Fruit fly (Drosophila melanogaster) whole organism, pupa: ENCODE data around the gene CG14947.

Experiments
- CG10348 ChIP-seq: fragments of 200-800 bp; sonication (Bioruptor generic); IDR thresholded peaks from 2 replicates; pipeline ENCODE4 v1.3.6; 2022; ENCODE audit warnings: missing biosample characterization, missing genetic modification characterization
- CG12605 ChIP-seq: fragments of 200-800 bp; sonication (Bioruptor generic); IDR thresholded peaks from 2 replicates; pipeline ENCODE4 v1.3.6; 2022; ENCODE audit warnings: missing biosample characterization, missing genetic modification characterization
- CG13204 ChIP-seq: fragments of 200-800 bp; sonication (Bioruptor generic); optimal IDR thresholded peaks from 2 replicates; lab custom pipeline; 2018; ENCODE audit warnings: missing biosample characterization, mild to moderate bottlenecking, missing genetic modification characterization, moderate library complexity
- CG14655 ChIP-seq: fragments of 200-800 bp; sonication (Bioruptor generic); optimal IDR thresholded peaks from 3 replicates; lab custom pipeline; 2017; ENCODE audit warnings: mild to moderate bottlenecking, missing biosample characterization, missing genetic modification reagents, missing genetic modification characterization
- CG15710 ChIP-seq: fragments of 200-800 bp; sonication (Bioruptor generic); optimal IDR thresholded peaks from 2 replicates; lab custom pipeline; 2018; ENCODE audit warnings: missing biosample characterization, mild to moderate bottlenecking, missing genetic modification characterization, moderate library complexity
- CG17806 ChIP-seq: fragments of 200-800 bp; sonication (Bioruptor generic); optimal IDR thresholded peaks from 2 replicates; lab custom pipeline; 2018; ENCODE audit warnings: missing biosample characterization, mild to moderate bottlenecking, missing genetic modification characterization, moderate library complexity
- CG32121 ChIP-seq: fragments of 200-800 bp; sonication (Bioruptor generic); IDR thresholded peaks from 2 replicates; pipeline ENCODE4 v1.3.6; 2022; ENCODE audit warnings: missing biosample characterization, missing genetic modification characterization
- CG34367 ChIP-seq: fragments of 200-800 bp; sonication (Bioruptor generic); optimal IDR thresholded peaks from 2 replicates; lab custom pipeline; 2018; ENCODE audit warnings: missing biosample characterization, mild to moderate bottlenecking, missing genetic modification characterization
- CG4496 ChIP-seq: fragments of 200-800 bp; sonication (Bioruptor generic); IDR thresholded peaks from 3 replicates; pipeline ENCODE4 v1.3.6; 2022; ENCODE audit warnings: missing biosample characterization, missing genetic modification characterization
- CG8159 ChIP-seq: fragments of 200-800 bp; sonication (Bioruptor generic); optimal IDR thresholded peaks from 3 replicates; lab custom pipeline; 2018; ENCODE audit warnings: missing biosample characterization, mild to moderate bottlenecking, missing genetic modification characterization, moderate library complexity
- CG8301 ChIP-seq: fragments of 200-800 bp; sonication (Bioruptor generic); optimal IDR thresholded peaks from 2 replicates; lab custom pipeline; 2018; ENCODE audit warnings: missing biosample characterization, mild to moderate bottlenecking, missing genetic modification characterization
- CG9948 ChIP-seq: fragments of 200-800 bp; sonication (Bioruptor generic); optimal IDR thresholded peaks from 2 replicates; lab custom pipeline; 2018; ENCODE audit warnings: missing biosample characterization, mild to moderate bottlenecking, missing genetic modification characterization, moderate library complexity
- D1 ChIP-seq: fragments of 200-800 bp; sonication (Bioruptor generic); optimal IDR thresholded peaks from 2 replicates; lab custom pipeline; 2018; ENCODE audit warnings: missing biosample characterization, mild to moderate bottlenecking, missing genetic modification characterization, moderate library complexity
- EcR ChIP-seq: fragments of 200-800 bp; sonication (Bioruptor generic); optimal IDR thresholded peaks from 3 replicates; lab custom pipeline; 2019; ENCODE audit warnings: missing biosample characterization, missing genetic modification characterization, mild to moderate bottlenecking, moderate library complexity, missing genetic modification reagents
- Ets98B ChIP-seq: fragments of 200-800 bp; sonication (Bioruptor generic); IDR thresholded peaks from 2 replicates; pipeline ENCODE4 v1.3.6; 2022; ENCODE audit warnings: missing biosample characterization, missing genetic modification characterization
- Pif1A ChIP-seq: fragments of 200-800 bp; sonication (Bioruptor generic); optimal IDR thresholded peaks from 3 replicates; lab custom pipeline; 2016; ENCODE audit warnings: missing biosample characterization, missing genetic modification characterization
- Pif1B ChIP-seq: fragments of 200-800 bp; sonication (Bioruptor generic); optimal IDR thresholded peaks from 3 replicates; lab custom pipeline; 2016; ENCODE audit warnings: missing biosample characterization, missing genetic modification characterization
- Snoo ChIP-seq: fragments of 200-800 bp; sonication (Bioruptor generic); optimal IDR thresholded peaks from 3 replicates; lab custom pipeline; 2017; ENCODE audit warnings: missing biosample characterization, mild to moderate bottlenecking, missing genetic modification characterization, inconsistent platforms
- fd96Ca ChIP-seq: fragments of 200-800 bp; sonication (Bioruptor generic); IDR thresholded peaks from 3 replicates; pipeline ENCODE4 v1.3.6; 2022; ENCODE audit warnings: missing biosample characterization, missing genetic modification characterization
- gl ChIP-seq: fragments of 200-800 bp; sonication (Bioruptor generic); optimal IDR thresholded peaks from 2 replicates; lab custom pipeline; 2018; ENCODE audit warnings: missing biosample characterization, mild to moderate bottlenecking, missing genetic modification characterization
- rn ChIP-seq: fragments of 200-800 bp; sonication (Bioruptor generic); IDR thresholded peaks from 2 replicates; pipeline ENCODE4 v1.3.6; 2022; ENCODE audit warnings: missing biosample characterization, missing genetic modification characterization

Gene CG14947

dm6 chr2L:12045578-12045940 lies 30.3 kb upstream of the CG14947 start:
- no peak for TF ChIP-seq Ets98B
- no peak for TF ChIP-seq CG12605
- no peak for TF ChIP-seq EcR (GFP tag; lab: Kevin White, UChicago)
- TF ChIP-seq Snoo (tag; lab: Kevin White, UChicago): no peak
- TF ChIP-seq Pif1B (GFP tag; lab: Kevin White, UChicago): no peak
- no peak for TF ChIP-seq CG8159
- TF ChIP-seq fd96Ca: no peak
- TF ChIP-seq CG8301 (tag; lab: Kevin White, UChicago): no peak
- no peak for TF ChIP-seq CG15710 (tag; lab: Kevin White, UChicago)
- TF ChIP-seq gl (tag; lab: Kevin White, UChicago): no peak
- TF ChIP-seq CG32121 (GFP tag; lab: Robert Waterston, UW): no peak
- TF ChIP-seq CG13204: no peak
- TF ChIP-seq CG9948 (tag; lab: Kevin White, UChicago): no peak
- TF ChIP-seq CG34367: no peak
- TF ChIP-seq CG10348: no peak
- no peak for TF ChIP-seq rn (GFP tag; lab: Robert Waterston, UW)
- no peak for TF ChIP-seq CG17806 (tag; lab: Kevin White, UChicago)

- TF ChIP-seq EcR (GFP tag; lab: Kevin White, UChicago) (peak; percentile 72), CG8301 (tag; lab: Kevin White, UChicago) (peak; percentile 72), rn (GFP tag; lab: Robert Waterston, UW) (peak; percentile 74), D1 (tag; lab: Kevin White, UChicago) (peak; percentile 53), CG17806 (tag; lab: Kevin White, UChicago) (peak; percentile 80), CG13204 (peak; percentile 39), fd96Ca (peak; percentile 86), CG15710 (tag; lab: Kevin White, UChicago) (peak; percentile 86), CG32121 (GFP tag; lab: Robert Waterston, UW) (peak; percentile 86), CG9948 (tag; lab: Kevin White, UChicago) (peak; percentile 72), CG10348 (no peak), Pif1B (GFP tag; lab: Kevin White, UChicago) (peak; percentile 84), Pif1A (GFP tag; lab: Kevin White, UChicago) (peak; percentile 86), CG12605 (peak; percentile 90), Ets98B (peak; percentile 89), Snoo (tag; lab: Kevin White, UChicago) (peak; percentile 92), CG34367 (peak; percentile 73), CG14655 (GFP tag; lab: Kevin White, UChicago) (peak; percentile 80), CG4496 (GFP tag; lab: Robert Waterston, UW) (peak; percentile 92), gl (tag; lab: Kevin White, UChicago) (peak; percentile 20), CG8159 (peak; percentile 88)
Observed at dm6 chr2L:12045941-12046855, 29.7 kb upstream of the CG14947 start, which contains the start of gene CG6770. Gene CG6770, minus strand, starts transcription at chr2L:12046118.

dm6 chr2L:12046856-12047230 lies 29.1 kb upstream of the CG14947 start:
- TF ChIP-seq CG13204 (no peak), CG15710 (tag; lab: Kevin White, UChicago) (no peak), CG32121 (GFP tag; lab: Robert Waterston, UW) (no peak), Snoo (tag; lab: Kevin White, UChicago) (no peak), Ets98B (no peak), CG10348 (no peak), Pif1B (GFP tag; lab: Kevin White, UChicago) (no peak), CG12605 (no peak), rn (GFP tag; lab: Robert Waterston, UW) (no peak), D1 (tag; lab: Kevin White, UChicago) (no peak), CG8301 (tag; lab: Kevin White, UChicago) (no peak), CG9948 (tag; lab: Kevin White, UChicago) (no peak), EcR (GFP tag; lab: Kevin White, UChicago) (no peak), CG4496 (GFP tag; lab: Robert Waterston, UW) (no peak), gl (tag; lab: Kevin White, UChicago) (no peak), CG14655 (GFP tag; lab: Kevin White, UChicago) (no peak), fd96Ca (no peak), CG34367 (no peak), Pif1A (GFP tag; lab: Kevin White, UChicago) (no peak)

- no peak for TF ChIP-seq CG8301 (tag; lab: Kevin White, UChicago)
- no peak for TF ChIP-seq Ets98B
- TF ChIP-seq rn (GFP tag; lab: Robert Waterston, UW): no peak
Observed at dm6 chr2L:12048723-12049122, 27.2 kb upstream of the CG14947 start, which contains the start of gene Plzf. Gene Plzf, minus strand, starts transcription at chr2L:12048918.

- no peak for TF ChIP-seq CG10348
Observed at dm6 chr2L:12049133-12049532, 26.8 kb upstream of the CG14947 start, which contains the start of gene PLCXD. Gene PLCXD, plus strand, starts transcription at chr2L:12049418.

- TF ChIP-seq EcR (GFP tag; lab: Kevin White, UChicago): no peak
- TF ChIP-seq CG34367: no peak
- peak; percentile 93 for TF ChIP-seq CG12605
Observed at dm6 chr2L:12053365-12053764, 22.5 kb upstream of the CG14947 start.
